Fruit fly (Drosophila melanogaster) S2 (cell line): ENCODE results near the gene CG13833.

ENCODE experiments used
- CG8478 ChIP-seq: fragments of >200 bp; optimal IDR thresholded peaks from 2 replicates; lab custom pipeline; 2018
- CTCF ChIP-seq, 2 experiments: fragments of >200 bp; optimal IDR thresholded peaks; 2 replicates each; lab custom pipeline; 2018

CG13833 gene

DNA sequence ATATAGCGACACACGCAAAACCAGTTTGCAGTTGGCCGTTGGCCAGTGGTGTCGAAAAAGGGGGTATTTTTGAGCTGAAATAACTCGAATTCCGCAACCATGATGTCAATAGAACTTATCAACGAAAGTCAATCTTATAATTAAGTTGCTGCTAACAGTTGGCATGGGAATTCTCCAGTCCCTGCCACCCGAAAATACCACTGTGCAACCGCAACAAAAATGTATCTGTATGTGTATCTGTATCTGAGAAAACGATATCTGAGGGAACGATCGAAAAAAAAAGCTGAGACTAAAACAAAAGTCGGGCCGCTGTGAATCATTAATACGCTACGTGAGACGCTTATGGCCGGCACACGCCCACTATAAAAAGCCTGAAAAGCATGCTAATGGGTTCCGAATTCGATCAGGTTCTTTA, 11.2 kb upstream of the CG13833 start:
- TF ChIP-seq CG8478 (lab: Kevin White, UChicago): no peak
- no peak for TF ChIP-seq CTCF (optimal IDR thresholded peaks at IDR 0.05; lab: Kevin White, UChicago)

DNA sequence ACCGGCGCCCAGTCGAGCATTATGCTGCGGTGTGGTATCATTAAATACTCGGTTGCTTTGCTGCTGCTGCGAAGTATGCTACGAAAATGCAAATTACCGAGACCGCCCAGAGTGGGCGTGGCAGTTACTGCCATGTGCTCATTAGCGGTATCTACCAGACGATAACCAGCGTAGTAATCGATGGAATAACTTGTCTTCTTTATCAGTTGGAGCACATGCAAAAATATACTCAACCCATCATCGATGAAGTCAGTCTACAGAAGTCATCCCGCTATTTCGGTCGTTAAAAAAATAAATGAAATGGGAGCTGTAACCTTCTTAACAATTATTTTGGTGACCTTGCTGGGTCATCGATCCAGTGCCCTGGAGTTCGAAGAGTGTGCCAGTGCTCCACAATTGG, 8.3 kb upstream of the CG13833 start, which contains the start of gene CG13837:
Gene CG13837 (plus strand): TSS at position 301 of the 400 bp plus-strand sequence.
- no peak for TF ChIP-seq CTCF (optimal IDR thresholded peaks at IDR 0.05; lab: Kevin White, UChicago)

DNA sequence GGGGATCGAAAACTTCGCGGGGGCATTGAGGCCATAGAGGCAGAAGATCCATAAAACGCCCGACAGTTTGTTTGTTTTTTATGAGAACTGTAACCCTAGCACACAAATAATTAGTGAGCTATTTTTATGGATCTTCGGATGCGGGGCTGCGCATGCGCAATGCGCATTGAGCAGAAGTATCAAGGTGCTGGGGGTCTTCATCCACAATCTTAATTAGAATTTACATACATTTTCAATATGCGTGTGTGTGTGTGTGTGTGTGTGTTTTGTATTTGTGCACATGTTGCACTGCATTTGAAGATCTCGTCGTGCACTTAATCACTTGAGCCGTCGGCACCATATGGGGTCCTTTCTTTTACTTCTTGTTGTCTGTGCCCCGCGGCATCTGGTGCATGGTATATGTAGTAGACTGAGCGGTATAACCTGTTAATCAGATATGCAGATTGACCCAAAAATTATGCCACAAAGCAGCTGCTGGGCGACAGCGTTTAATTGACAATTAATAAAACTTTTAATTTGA, 7.4 kb upstream of the CG13833 start:
- TF ChIP-seq CG8478 (lab: Kevin White, UChicago) (no peak), CTCF (optimal IDR thresholded peaks at IDR 0.05; lab: Kevin White, UChicago) (no peak)

DNA sequence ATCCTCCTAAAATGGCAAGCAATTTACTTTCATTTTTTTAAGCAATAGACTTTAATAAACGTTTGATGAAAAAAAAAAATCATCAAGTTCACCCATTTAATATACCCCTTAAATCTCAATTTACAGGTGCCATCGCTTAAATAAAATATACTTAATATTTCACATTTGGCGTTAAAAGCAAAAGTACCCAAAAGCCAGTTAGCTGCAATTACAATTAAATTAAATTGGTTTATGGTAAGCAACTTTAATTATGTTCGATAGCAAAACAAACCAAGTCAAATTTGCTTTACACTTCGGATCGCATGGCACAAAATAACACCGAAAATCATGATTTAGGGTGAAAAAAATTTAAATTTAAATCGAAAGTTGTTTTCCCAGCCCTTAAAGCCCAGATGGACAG, 6.6 kb upstream of the CG13833 start, which contains the start of gene CG13838:
Gene CG13838 (plus strand): TSS at position 301 of the 400 bp plus-strand sequence.
- TF ChIP-seq CG8478 (lab: Kevin White, UChicago): no peak
- no peak for TF ChIP-seq CTCF (optimal IDR thresholded peaks at IDR 0.05; lab: Kevin White, UChicago)

dm6 chr3R:23038062-23038461, 2.7 kb upstream of the CG13833 start:
- TF ChIP-seq CG8478 (lab: Kevin White, UChicago): no peak
- TF ChIP-seq CTCF (optimal IDR thresholded peaks at IDR 0.05; lab: Kevin White, UChicago): no peak

DNA sequence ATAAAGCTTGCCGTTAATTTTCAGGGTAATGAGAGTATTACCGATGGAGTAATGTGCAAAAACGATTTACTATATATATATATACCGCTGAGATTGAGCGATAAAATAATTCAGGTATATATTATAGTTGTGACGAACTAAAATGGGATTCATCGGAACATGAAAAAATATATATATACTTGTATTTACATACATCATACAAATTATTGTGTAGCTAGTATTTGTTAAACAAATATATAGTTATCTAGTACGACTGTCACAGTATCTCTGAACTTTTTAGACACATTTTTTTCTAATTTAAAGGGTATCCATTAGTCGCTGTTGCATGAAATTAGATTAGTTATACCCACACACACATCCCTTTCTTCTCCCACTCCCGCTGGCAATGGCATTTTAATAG, 958 bp upstream of the CG13833 start:
- TF ChIP-seq CTCF (optimal IDR thresholded peaks at IDR 0.05; lab: Kevin White, UChicago) (no peak), CG8478 (lab: Kevin White, UChicago) (no peak)

- no peak for TF ChIP-seq CG8478 (lab: Kevin White, UChicago)
- no peak for TF ChIP-seq CTCF (optimal IDR thresholded peaks at IDR 0.05; lab: Kevin White, UChicago)
Observed at dm6 chr3R:23030900-23031299, 4.5 kb downstream of the CG13833 start.

dm6 chr3R:23028506-23028905, 6.9 kb downstream of the CG13833 start:
- TF ChIP-seq CTCF (optimal IDR thresholded peaks at IDR 0.05; lab: Kevin White, UChicago) (no peak), CG8478 (lab: Kevin White, UChicago) (no peak)

DNA sequence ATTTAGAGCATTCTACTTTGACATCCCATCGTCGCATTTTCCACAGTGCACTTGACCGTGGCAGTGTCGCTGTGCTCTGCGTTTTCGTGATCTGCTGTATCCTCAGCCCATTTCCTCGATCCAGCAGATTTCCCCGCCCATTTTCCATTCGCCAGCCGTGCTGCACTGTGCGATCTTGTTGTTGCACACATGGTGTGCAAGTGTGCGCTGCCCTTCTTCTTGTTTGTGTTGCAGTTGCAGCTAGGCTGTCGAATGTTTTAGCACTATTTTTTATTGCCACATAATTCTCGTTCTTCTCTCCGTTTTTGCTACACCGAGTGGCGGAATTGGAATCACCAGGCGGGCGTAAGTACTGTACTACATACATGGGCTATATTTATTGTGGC, 7.9 kb downstream of the CG13833 start:
- TF ChIP-seq CG8478 (lab: Kevin White, UChicago) (no peak), CTCF (optimal IDR thresholded peaks at IDR 0.05; lab: Kevin White, UChicago) (no peak)

dm6 chr3R:23026652-23027427, 8.5 kb downstream of the CG13833 start, which contains the start of gene lmd:
TSS of gene lmd (minus strand) at chr3R:23026713.
- TF ChIP-seq CG8478 (lab: Kevin White, UChicago) (no peak), CTCF (optimal IDR thresholded peaks at IDR 0.05; lab: Kevin White, UChicago) (no peak)

dm6 chr3R:23013482-23013881, 21.9 kb downstream of the CG13833 start:
- no peak for TF ChIP-seq CTCF (optimal IDR thresholded peaks at IDR 0.05; lab: Kevin White, UChicago)

DNA sequence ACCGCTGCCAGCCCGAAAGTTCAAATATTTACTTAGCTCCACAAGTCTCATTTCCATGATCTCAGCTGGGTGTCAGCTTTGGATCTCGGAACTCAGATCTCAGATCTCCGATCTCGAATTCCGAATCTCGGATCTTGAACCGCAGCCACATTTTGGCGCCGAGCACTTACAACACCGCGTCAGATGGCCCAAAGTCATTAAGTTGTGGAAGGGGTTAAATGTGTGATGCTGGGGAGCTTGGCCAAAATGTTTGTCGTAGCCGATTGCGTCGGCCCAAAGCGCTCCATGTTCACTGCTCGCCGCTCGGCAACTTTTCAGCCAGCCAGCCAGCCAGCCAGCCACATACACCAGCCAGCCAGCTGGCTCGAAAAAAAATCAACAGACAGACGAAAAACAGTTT, 23.3 kb downstream of the CG13833 start, which contains the start of gene CG6688:
Gene CG6688 (plus strand): TSS at position 396 of the 400 bp plus-strand sequence.
- TF ChIP-seq CTCF (optimal IDR thresholded peaks at IDR 0.05; lab: Kevin White, UChicago) (no peak), CG8478 (lab: Kevin White, UChicago) (no peak)

DNA sequence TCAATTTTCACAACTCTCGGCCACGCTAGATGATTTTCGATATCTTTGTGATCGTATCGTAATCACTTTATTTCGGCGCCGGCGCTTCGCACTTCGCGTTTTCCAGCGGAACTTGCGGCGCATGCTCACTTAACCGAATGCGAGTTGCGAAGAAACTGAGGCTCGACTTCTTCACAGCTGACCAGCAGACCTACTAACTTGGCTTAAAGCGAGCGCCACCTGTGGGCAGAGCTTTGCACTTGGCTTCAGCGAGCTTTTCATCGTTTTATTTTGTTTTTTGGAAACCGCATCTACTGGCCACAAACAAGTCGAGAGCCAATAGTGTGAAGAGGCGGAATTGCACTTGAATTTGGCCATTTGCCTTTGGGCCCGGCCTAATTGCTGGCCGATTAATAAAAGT, 25.0 kb downstream of the CG13833 start, which contains the start of gene CG34375:
Gene CG34375 (minus strand): TSS at position 157 of the 400 bp plus-strand sequence.
- no peak for TF ChIP-seq CG8478 (lab: Kevin White, UChicago)
- TF ChIP-seq CTCF (optimal IDR thresholded peaks at IDR 0.05; lab: Kevin White, UChicago): no peak

DNA sequence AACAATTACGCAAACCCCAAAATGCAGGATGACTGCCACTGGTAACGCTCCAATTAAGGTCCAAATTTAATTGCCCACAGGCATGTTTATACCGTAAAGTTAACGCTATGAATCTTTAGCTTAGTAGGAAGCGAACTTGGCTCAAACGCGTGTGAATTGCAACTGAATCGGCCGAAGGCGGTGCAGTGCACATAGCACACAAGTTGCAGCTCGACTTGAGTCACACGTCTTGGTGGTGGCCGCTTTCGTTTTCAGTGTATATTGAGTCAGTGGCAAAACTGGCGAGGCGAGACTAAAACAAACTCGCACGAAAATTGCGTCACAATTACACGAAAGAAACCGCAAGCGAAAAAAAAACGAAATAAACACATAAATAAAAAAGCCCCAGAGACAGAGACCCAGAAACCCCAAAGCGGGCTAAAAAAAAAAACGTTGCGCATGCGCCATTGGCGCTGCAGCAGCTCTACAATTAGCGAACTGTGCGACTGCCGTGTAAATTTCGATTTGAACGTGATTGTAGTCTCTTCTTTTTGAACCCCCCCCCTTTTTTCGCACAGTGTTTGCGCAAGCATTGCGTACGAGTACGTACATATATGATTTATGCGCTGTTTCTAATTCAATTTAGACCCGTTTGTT, 25.8 kb downstream of the CG13833 start:
- no peak for TF ChIP-seq CG8478 (lab: Kevin White, UChicago)
- TF ChIP-seq CTCF (optimal IDR thresholded peaks at IDR 0.05; lab: Kevin White, UChicago): no peak

DNA sequence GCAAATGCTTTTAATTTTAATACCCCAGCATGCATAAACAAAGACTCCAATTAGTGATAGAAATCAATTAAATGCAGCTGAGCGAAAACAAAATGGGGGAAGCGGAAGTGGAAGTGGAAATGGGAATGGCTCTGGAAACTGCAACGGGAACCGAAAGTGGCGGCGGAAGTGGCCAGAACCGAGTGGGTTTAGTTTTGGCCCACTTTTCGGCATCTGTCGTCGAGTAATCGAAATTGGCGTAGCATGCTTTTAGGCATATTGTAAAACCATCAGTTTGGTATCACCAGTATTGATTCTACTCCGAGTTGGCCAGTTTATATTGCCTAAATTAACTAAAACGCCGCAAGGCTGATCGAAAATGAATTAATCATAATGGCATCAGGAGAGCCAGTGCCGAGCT, 31.2 kb downstream of the CG13833 start:
- TF ChIP-seq CG8478 (lab: Kevin White, UChicago): no peak
- TF ChIP-seq CTCF (optimal IDR thresholded peaks at IDR 0.05; lab: Kevin White, UChicago): no peak
